Worm (Caenorhabditis elegans) whole organism, L1 larva: ENCODE data around the gene ddx-19.

Experiments
- F16B12.6 ChIP-seq: fragments of 150-350 bp; optimal IDR thresholded peaks from 2 replicates; lab custom pipeline; 2014; ENCODE audit warnings: missing biosample characterization, missing genetic modification characterization
- blmp-1 ChIP-seq: fragments of 150-350 bp; optimal IDR thresholded peaks from 2 replicates; lab custom pipeline; 2014; ENCODE audit warnings: missing biosample characterization, missing genetic modification characterization
- ceh-90 ChIP-seq: sonication (generic microtip); optimal IDR thresholded peaks from 2 replicates; lab custom pipeline; 2016; ENCODE audit warnings: missing genetic modification characterization, missing compliant biosample characterization
- jun-1 ChIP-seq: fragments of 150-350 bp; optimal IDR thresholded peaks from 2 replicates; lab custom pipeline; 2014; ENCODE audit warnings: missing biosample characterization, missing genetic modification reagents, missing genetic modification characterization
- mdl-1 ChIP-seq, 2 experiments: fragments of 150-350 bp; optimal IDR thresholded peaks; 2 replicates each; lab custom pipeline; 2014 to 2017; ENCODE audit warnings: missing biosample characterization in 2 of 2, missing genetic modification characterization in 2 of 2, inconsistent platforms in 1 of 2
- mep-1 ChIP-seq: fragments of 150-350 bp; optimal IDR thresholded peaks from 2 replicates; lab custom pipeline; 2014; ENCODE audit warnings: missing biosample characterization, missing genetic modification characterization
- nhr-237 ChIP-seq: fragments of 150-350 bp; optimal IDR thresholded peaks from 2 replicates; lab custom pipeline; 2014; ENCODE audit warnings: missing biosample characterization, missing genetic modification characterization
- zag-1 ChIP-seq: fragments of 150-350 bp; optimal IDR thresholded peaks from 2 replicates; lab custom pipeline; 2014; ENCODE audit warnings: missing biosample characterization, missing genetic modification characterization

- TF ChIP-seq mep-1 (no peak), F16B12.6 (tag; lab: Kevin White, UChicago) (no peak), jun-1 (tag; lab: Kevin White, UChicago) (no peak), zag-1 (tag; lab: Kevin White, UChicago) (no peak), nhr-237 (tag; lab: Kevin White, UChicago) (no peak), ceh-90 (tag; lab: Kevin White, UChicago) (no peak), blmp-1 (tag; lab: Kevin White, UChicago) (no peak), mdl-1 (tag; optimal IDR thresholded peaks at IDR 0.05; lab: Kevin White, UChicago) (no peak)
Measured at ce11 chrII:8911929-8912328, 27.2 kb downstream of the ddx-19 start, which contains the start of gene B0457.4.
